Worm (Caenorhabditis elegans) whole organism, late embryonic: Measurements from ENCODE around the gene ZC155.4.

ENCODE experiments used
- dmd-4 ChIP-seq: sonication (generic microtip); optimal IDR thresholded peaks from 2 replicates; lab custom pipeline; 2016; ENCODE audit warnings: borderline replicate concordance, missing genetic modification characterization, missing compliant biosample characterization
- pax-1 ChIP-seq: fragments of 150-350 bp; optimal IDR thresholded peaks from 2 replicates; lab custom pipeline; 2014; ENCODE audit warnings: missing biosample characterization, missing genetic modification characterization

ce11 chrIII:5244539-5244938, 29.3 kb upstream of the ZC155.4 start, which contains the start of gene cnd-1:
- TF ChIP-seq dmd-4 (tag; lab: Kevin White, UChicago), result no peak
- TF ChIP-seq pax-1 (tag; lab: Kevin White, UChicago), result no peak
